Worm (Caenorhabditis elegans): ENCODE results near the gene pck-1.

DNA sequence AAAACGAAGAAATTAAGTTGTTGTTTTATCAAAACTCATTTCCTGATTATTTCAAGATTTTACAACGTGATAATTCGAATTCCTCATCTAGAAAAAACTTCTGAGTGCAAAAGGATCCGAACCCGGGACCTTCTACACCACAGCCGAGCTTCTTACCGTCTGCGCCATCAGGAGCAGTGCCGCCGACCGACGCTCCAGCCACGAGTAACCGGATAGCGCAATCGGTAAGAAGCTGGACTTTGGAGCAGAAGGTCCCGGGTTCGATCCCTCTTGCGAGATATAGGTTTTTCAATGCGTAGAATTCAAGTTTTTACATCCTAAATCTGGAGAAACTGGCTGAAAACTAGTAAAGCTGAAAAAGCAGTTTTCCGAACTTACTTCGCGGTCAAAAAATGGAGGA, 12.4 kb downstream of the pck-1 start:
- no peak for TF ChIP-seq lin-38 (GFP tag; IDR thresholded peaks at IDR 0.05)
- TF ChIP-seq unc-130 (GFP tag; optimal IDR thresholded peaks at IDR 0.05) = no peak
- TF ChIP-seq aha-1 (tag) = no peak
- TF ChIP-seq attf-4 (tag; optimal IDR thresholded peaks at IDR 0.05) = no peak
- TF ChIP-seq dmd-9 (GFP tag; IDR thresholded peaks at IDR 0.05) = no peak
- TF ChIP-seq snpc-4 (tag; optimal IDR thresholded peaks at IDR 0.05) = no peak
- TF ChIP-seq nhr-42 (GFP tag; IDR thresholded peaks at IDR 0.05) = no peak
- no peak for TF ChIP-seq duxl-1 (tag; optimal IDR thresholded peaks at IDR 0.05; ENCODE audit: poor library complexity)
- no peak for TF ChIP-seq ceh-82 (tag; optimal IDR thresholded peaks at IDR 0.05)
- no peak for TF ChIP-seq lin-15B (tag; optimal IDR thresholded peaks at IDR 0.05)
- no peak for TF ChIP-seq spr-3 (GFP tag; optimal IDR thresholded peaks at IDR 0.05)
- no peak for TF ChIP-seq R02D3.7 (tag; optimal IDR thresholded peaks at IDR 0.05)
- TF ChIP-seq gei-8 (GFP tag; optimal IDR thresholded peaks at IDR 0.05) = no peak

Measured in whole organism, L4 larva.